Worm (Caenorhabditis elegans) whole organism, late embryonic: ENCODE data around the gene clec-140.
A peak's percentile ranks its signal among the peaks of the same experiment; 100 is the strongest.

Source experiments
- F13H6.1 ChIP-seq: sonication (generic microtip); optimal IDR thresholded peaks from 2 replicates; lab custom pipeline; 2016; ENCODE audit warnings: missing genetic modification characterization, missing compliant biosample characterization
- K09A11.1 ChIP-seq: sonication (generic microtip); optimal IDR thresholded peaks from 2 replicates; lab custom pipeline; 2017; ENCODE audit warnings: antibody characterized with exemption, mild to moderate bottlenecking, missing genetic modification characterization, missing compliant biosample characterization; ENCODE audit not compliant: insufficient read depth
- T23F11.4 ChIP-seq: fragments of 200-800 bp; sonication (Bioruptor generic); optimal IDR thresholded peaks from 2 replicates; lab custom pipeline; 2018; ENCODE audit warnings: mild to moderate bottlenecking, missing genetic modification characterization, missing compliant biosample characterization
- Y22D7AL.16 ChIP-seq: sonication (generic microtip); optimal IDR thresholded peaks from 2 replicates; lab custom pipeline; 2016; ENCODE audit warnings: missing genetic modification characterization, missing compliant biosample characterization
- ama-1 ChIP-seq: fragments of 150-350 bp; optimal IDR thresholded peaks from 2 replicates; lab custom pipeline; 2014
- ceh-14 ChIP-seq: sonication (generic microtip); optimal IDR thresholded peaks from 2 replicates; lab custom pipeline; 2016; ENCODE audit warnings: missing genotype, missing genetic modification characterization, missing compliant biosample characterization
- ceh-19 ChIP-seq: fragments of 200-800 bp; sonication (Bioruptor generic); optimal IDR thresholded peaks from 2 replicates; lab custom pipeline; 2018; ENCODE audit warnings: mild to moderate bottlenecking, missing genetic modification characterization, missing compliant biosample characterization
- ceh-2 ChIP-seq: sonication (generic microtip); optimal IDR thresholded peaks from 2 replicates; lab custom pipeline; 2016; ENCODE audit warnings: missing genotype, missing genetic modification characterization, missing compliant biosample characterization
- ceh-22 ChIP-seq: sonication (generic microtip); optimal IDR thresholded peaks from 2 replicates; lab custom pipeline; 2017; ENCODE audit warnings: missing biosample characterization, missing genetic modification characterization
- ceh-24 ChIP-seq: sonication (generic microtip); optimal IDR thresholded peaks from 2 replicates; lab custom pipeline; 2016; ENCODE audit warnings: mild to moderate bottlenecking, missing genetic modification characterization, missing compliant biosample characterization
- ceh-30 ChIP-seq: fragments of 150-350 bp; optimal IDR thresholded peaks from 2 replicates; lab custom pipeline; 2014; ENCODE audit warnings: missing biosample characterization, missing genetic modification characterization
- ceh-31 ChIP-seq: sonication (generic microtip); optimal IDR thresholded peaks from 2 replicates; lab custom pipeline; 2016; ENCODE audit warnings: missing genetic modification characterization, missing compliant biosample characterization
- ceh-45 ChIP-seq: fragments of 200-800 bp; sonication (Bioruptor generic); IDR thresholded peaks from 2 replicates; pipeline ENCODE4 v1.3.6; 2022; ENCODE audit warnings: missing genetic modification reagents, missing genetic modification characterization, missing compliant biosample characterization
- ceh-48 ChIP-seq: sonication (generic microtip); optimal IDR thresholded peaks from 2 replicates; lab custom pipeline; 2016; ENCODE audit warnings: missing genetic modification characterization, inconsistent platforms, missing compliant biosample characterization
- che-1 ChIP-seq: sonication (generic microtip); optimal IDR thresholded peaks from 2 replicates; lab custom pipeline; 2016; ENCODE audit warnings: mild to moderate bottlenecking, missing genetic modification characterization, missing compliant biosample characterization
- dmd-4 ChIP-seq: sonication (generic microtip); optimal IDR thresholded peaks from 2 replicates; lab custom pipeline; 2016; ENCODE audit warnings: borderline replicate concordance, missing genetic modification characterization, missing compliant biosample characterization
- elt-2 ChIP-seq: sonication (generic microtip); optimal IDR thresholded peaks from 2 replicates; lab custom pipeline; 2016; ENCODE audit warnings: missing genetic modification reagents, missing genetic modification characterization, missing compliant biosample characterization
- elt-4 ChIP-seq: sonication (generic microtip); optimal IDR thresholded peaks from 2 replicates; lab custom pipeline; 2016; ENCODE audit warnings: missing genetic modification characterization, missing compliant biosample characterization
- ets-4 ChIP-seq: sonication (generic microtip); optimal IDR thresholded peaks from 2 replicates; lab custom pipeline; 2016; ENCODE audit warnings: missing genetic modification characterization, missing compliant biosample characterization
- eyg-1 ChIP-seq: sonication (generic microtip); optimal IDR thresholded peaks from 2 replicates; lab custom pipeline; 2016; ENCODE audit warnings: missing genotype, missing genetic modification characterization, missing compliant biosample characterization
- fax-1 ChIP-seq: sonication (generic microtip); optimal IDR thresholded peaks from 2 replicates; lab custom pipeline; 2016; ENCODE audit warnings: missing genotype, missing genetic modification characterization, missing compliant biosample characterization
- fkh-10 ChIP-seq: fragments of 150-350 bp; optimal IDR thresholded peaks from 2 replicates; lab custom pipeline; 2014; ENCODE audit warnings: missing biosample characterization, missing genetic modification reagents, missing genetic modification characterization
- gmeb-2 ChIP-seq: sonication (generic microtip); optimal IDR thresholded peaks from 2 replicates; lab custom pipeline; 2016; ENCODE audit warnings: missing genetic modification characterization, inconsistent platforms, missing compliant biosample characterization
- hlh-6 ChIP-seq: sonication (generic microtip); optimal IDR thresholded peaks from 2 replicates; lab custom pipeline; 2016; ENCODE audit warnings: missing genotype, missing genetic modification characterization, missing compliant biosample characterization
- lim-6 ChIP-seq: sonication (generic microtip); optimal IDR thresholded peaks from 2 replicates; lab custom pipeline; 2016; ENCODE audit warnings: missing genetic modification characterization, missing compliant biosample characterization
- nfya-1 ChIP-seq: sonication (generic microtip); optimal IDR thresholded peaks from 2 replicates; lab custom pipeline; 2017; ENCODE audit warnings: missing genetic modification characterization, mild to moderate bottlenecking, missing compliant biosample characterization, antibody characterized with exemption, moderate library complexity
- nhr-11 ChIP-seq: fragments of 150-350 bp; optimal IDR thresholded peaks from 2 replicates; lab custom pipeline; 2014; ENCODE audit warnings: missing biosample characterization, missing genetic modification characterization
- npax-4 ChIP-seq: sonication (generic microtip); optimal IDR thresholded peaks from 2 replicates; lab custom pipeline; 2016; ENCODE audit warnings: missing genetic modification characterization, missing compliant biosample characterization
- pag-3 ChIP-seq: sonication (generic microtip); optimal IDR thresholded peaks from 2 replicates; lab custom pipeline; 2016; ENCODE audit warnings: missing compliant biosample characterization, missing genetic modification characterization, borderline replicate concordance
- pat-9 ChIP-seq: fragments of 200-800 bp; sonication (Bioruptor generic); optimal IDR thresholded peaks from 2 replicates; lab custom pipeline; 2018; ENCODE audit warnings: mild to moderate bottlenecking, missing genetic modification characterization, moderate library complexity, missing compliant biosample characterization
- pax-1 ChIP-seq: fragments of 150-350 bp; optimal IDR thresholded peaks from 2 replicates; lab custom pipeline; 2014; ENCODE audit warnings: missing biosample characterization, missing genetic modification characterization
- pqm-1 ChIP-seq: sonication (generic microtip); optimal IDR thresholded peaks from 2 replicates; lab custom pipeline; 2016; ENCODE audit warnings: missing genetic modification characterization, missing compliant biosample characterization
- sdc-2 ChIP-seq: sonication (generic microtip); optimal IDR thresholded peaks from 2 replicates; lab custom pipeline; 2016; ENCODE audit warnings: missing genotype, missing genetic modification characterization, missing compliant biosample characterization
- syd-9 ChIP-seq: sonication (generic microtip); optimal IDR thresholded peaks from 2 replicates; lab custom pipeline; 2016; ENCODE audit warnings: mild to moderate bottlenecking, missing genetic modification characterization, moderate library complexity, missing compliant biosample characterization
- unc-3 ChIP-seq, 2 experiments: fragments of 200-800 bp in 1 of 2; sonication (Bioruptor generic) in 1 of 2; sonication (generic microtip) in 1 of 2; conservative IDR thresholded peaks in 1 of 2; optimal IDR thresholded peaks in 1 of 2; 2 replicates each; pipeline versions ENCODE4 v1.3.6 to Lab custom; 2016 to 2022; ENCODE audit warnings: missing compliant biosample characterization in 2 of 2, missing genetic modification characterization in 2 of 2, missing genetic modification reagents in 1 of 2
- unc-55 ChIP-seq: sonication (generic microtip); optimal IDR thresholded peaks from 2 replicates; lab custom pipeline; 2017; ENCODE audit warnings: missing biosample characterization, missing genetic modification reagents, missing genetic modification characterization
- unc-86 ChIP-seq: sonication (generic microtip); optimal IDR thresholded peaks from 2 replicates; lab custom pipeline; 2016; ENCODE audit warnings: missing genetic modification characterization, missing compliant biosample characterization

The clec-140 gene

DNA sequence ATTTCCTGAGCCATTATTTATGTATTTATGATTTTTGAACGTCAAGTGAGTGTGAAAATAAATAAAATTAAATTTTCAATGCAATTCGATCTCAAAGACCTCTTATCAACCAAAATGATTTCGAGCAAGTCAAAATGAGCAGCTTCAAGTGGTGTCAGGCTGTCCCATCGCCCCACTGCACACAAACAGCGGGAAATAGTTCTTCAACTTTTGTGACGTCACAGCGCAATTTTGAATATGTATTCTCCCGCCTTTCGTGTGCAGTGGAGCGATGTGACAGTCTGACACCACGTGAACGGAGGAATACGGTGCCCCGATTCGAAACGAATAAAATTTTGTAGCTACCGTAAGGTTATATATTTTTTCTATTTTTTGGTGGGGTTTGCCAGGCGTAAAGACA, 810 bp downstream of the clec-140 start:
- no peak for TF ChIP-seq ets-4 (tag; lab: Kevin White, UChicago)
- TF ChIP-seq hlh-6: no peak
- no peak for TF ChIP-seq unc-55 (GFP tag; lab: Kevin White, UChicago)
- no peak for TF ChIP-seq ceh-31 (tag; lab: Kevin White, UChicago)
- no peak for TF ChIP-seq pat-9 (tag; lab: Kevin White, UChicago)
- no peak for TF ChIP-seq dmd-4
- TF ChIP-seq pag-3 (tag; lab: Kevin White, UChicago): no peak
- no peak for TF ChIP-seq nhr-11
- no peak for TF ChIP-seq Y22D7AL.16 (tag; lab: Kevin White, UChicago)
- no peak for TF ChIP-seq ceh-30 (tag; lab: Kevin White, UChicago)
- TF ChIP-seq che-1 (tag; lab: Kevin White, UChicago): no peak
- no peak for TF ChIP-seq nfya-1 (tag; lab: Kevin White, UChicago)
- TF ChIP-seq pax-1 (tag; lab: Kevin White, UChicago): no peak
- TF ChIP-seq ceh-2 (tag; lab: Kevin White, UChicago): no peak
- TF ChIP-seq, all 69 proteins: peak for 0

DNA sequence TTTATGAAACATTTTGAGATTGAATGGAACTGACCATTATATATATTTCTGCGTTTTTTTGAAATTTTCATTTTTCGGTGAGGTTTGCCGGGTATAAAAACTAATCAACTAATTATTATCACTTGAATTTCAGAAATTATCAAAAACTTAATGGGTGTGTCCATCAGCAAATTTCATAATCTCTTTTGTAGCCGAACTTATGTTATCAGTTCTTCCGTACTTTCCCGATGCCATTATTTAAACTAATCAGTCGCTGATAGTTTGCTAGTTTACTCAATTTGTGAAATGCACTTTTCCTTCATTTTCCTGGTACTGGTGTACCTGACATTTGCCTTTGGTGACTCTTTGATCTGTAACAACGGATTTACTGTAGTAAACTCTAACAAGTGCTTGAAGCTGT, 1.3 kb downstream of the clec-140 start:
- TF ChIP-seq pqm-1 (tag; lab: Kevin White, UChicago): no peak
- peak; percentile 64 for TF ChIP-seq elt-2 (tag; lab: Kevin White, UChicago)

DNA sequence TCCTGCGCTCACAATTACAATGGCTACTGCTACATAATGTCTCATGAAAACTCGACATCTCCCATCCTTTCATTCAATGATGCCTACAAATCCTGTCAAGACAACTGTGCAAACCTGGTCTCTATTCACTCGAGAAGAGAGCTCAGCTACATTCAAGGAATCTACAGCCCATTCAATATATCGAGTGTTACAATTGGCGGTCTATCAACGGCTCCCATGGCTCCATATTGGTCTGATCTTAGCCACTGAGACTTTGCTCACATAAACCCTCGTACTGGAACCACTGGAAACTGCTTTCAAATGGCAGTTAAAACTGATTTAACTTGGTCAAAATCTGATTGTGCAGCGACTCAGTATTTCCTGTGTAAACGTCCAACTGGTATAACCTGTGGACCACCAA, 2.6 kb downstream of the clec-140 start, which contains the start of gene T05A7.3:
TSS of gene T05A7.3 (plus strand) at position 301 of the 400 bp plus-strand sequence.
- TF ChIP-seq lim-6 (tag; lab: Kevin White, UChicago) (no peak), ceh-24 (tag; lab: Kevin White, UChicago) (no peak), npax-4 (no peak), ceh-30 (tag; lab: Kevin White, UChicago) (no peak), pat-9 (tag; lab: Kevin White, UChicago) (no peak), ceh-14 (tag; lab: Kevin White, UChicago) (no peak), unc-86 (no peak), ceh-48 (tag; lab: Kevin White, UChicago) (no peak), eyg-1 (tag; lab: Kevin White, UChicago) (no peak), ceh-22 (tag; lab: Kevin White, UChicago) (no peak), fax-1 (tag; lab: Kevin White, UChicago) (no peak), ceh-45 (GFP tag; lab: Robert Waterston, UW) (no peak), nfya-1 (tag; lab: Kevin White, UChicago) (no peak), K09A11.1 (tag; lab: Kevin White, UChicago) (no peak), F13H6.1 (tag; lab: Kevin White, UChicago) (no peak), elt-4 (tag; lab: Kevin White, UChicago) (no peak)

DNA sequence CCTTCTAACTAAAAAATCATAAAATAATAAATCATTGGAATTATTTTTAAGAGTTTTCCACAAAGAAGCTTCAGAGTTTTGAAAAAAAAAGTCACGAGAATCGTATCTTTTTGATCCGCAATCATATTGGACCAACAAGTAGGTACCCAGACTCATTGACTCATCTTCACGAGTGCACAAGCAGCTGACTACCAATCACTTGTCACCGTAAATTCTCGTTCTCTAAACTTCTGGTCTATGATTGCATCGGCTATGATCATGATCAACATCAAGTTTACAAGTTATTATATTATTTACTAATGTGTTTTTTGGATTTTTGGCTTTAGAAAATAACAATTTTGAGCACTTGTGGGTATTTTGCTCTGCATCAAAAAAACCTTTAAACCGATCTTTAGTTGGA, 3.4 kb downstream of the clec-140 start:
- no peak for TF ChIP-seq ets-4 (tag; lab: Kevin White, UChicago)
- peak; percentile 67 for TF ChIP-seq unc-55 (GFP tag; lab: Kevin White, UChicago)

DNA sequence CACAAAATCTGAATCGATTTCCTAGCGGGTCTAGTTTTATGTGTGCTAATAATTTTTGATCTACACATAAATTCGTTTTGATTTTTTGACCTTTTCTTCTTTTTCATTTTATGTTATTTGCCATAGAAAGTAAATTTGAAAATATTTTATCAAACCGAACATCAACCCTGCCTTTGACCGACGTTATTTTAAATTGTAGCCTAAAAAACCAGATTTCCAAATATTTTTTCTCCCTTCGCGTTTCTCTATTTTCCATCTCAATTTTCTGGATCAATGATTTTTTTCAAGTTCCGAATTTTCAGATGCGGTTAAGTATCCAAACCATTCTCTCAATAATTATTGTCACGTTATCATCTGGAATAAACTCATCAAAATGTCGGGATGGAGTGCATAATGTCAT, 5.1 kb downstream of the clec-140 start, which contains the start of gene T05A7.1:
TSS of gene T05A7.1 (plus strand) at position 301 of the 400 bp plus-strand sequence.
- no peak for TF ChIP-seq syd-9 (tag; lab: Kevin White, UChicago)
- TF ChIP-seq T23F11.4 (GFP tag; lab: Kevin White, UChicago): no peak
- TF ChIP-seq eyg-1 (tag; lab: Kevin White, UChicago): no peak
- no peak for TF ChIP-seq npax-4
- TF ChIP-seq gmeb-2 (tag; lab: Kevin White, UChicago): no peak
- TF ChIP-seq ama-1: no peak
- no peak for TF ChIP-seq fkh-10
- TF ChIP-seq sdc-2 (tag; lab: Kevin White, UChicago): no peak
- no peak for TF ChIP-seq ets-4 (tag; lab: Kevin White, UChicago)
- no peak for TF ChIP-seq unc-3 (GFP tag; conservative IDR thresholded peaks at IDR 0.05; lab: Robert Waterston, UW)
- TF ChIP-seq unc-3 (tag; optimal IDR thresholded peaks at IDR 0.05; lab: Kevin White, UChicago): no peak
- no peak for TF ChIP-seq ceh-19
- TF ChIP-seq pqm-1 (tag; lab: Kevin White, UChicago): no peak
- no peak for TF ChIP-seq nfya-1 (tag; lab: Kevin White, UChicago)
